Worm (Caenorhabditis elegans) whole organism, young adult: ENCODE results near the gene F15E6.9.

Experiments
- B0035.1 ChIP-seq: sonication (generic microtip); optimal IDR thresholded peaks from 2 replicates; lab custom pipeline; 2016; ENCODE audit warnings: missing genetic modification characterization, mild to moderate bottlenecking, missing compliant biosample characterization, missing genotype, missing genetic modification reagents
- B0261.1 ChIP-seq: sonication (generic microtip); optimal IDR thresholded peaks from 2 replicates; lab custom pipeline; 2016; ENCODE audit warnings: mild to moderate bottlenecking, missing genetic modification characterization, moderate library complexity, missing compliant biosample characterization
- C06A6.2 ChIP-seq: fragments of 200-800 bp; sonication (Bioruptor generic); conservative IDR thresholded peaks from 2 replicates; pipeline ENCODE4 v1.3.6; 2022; ENCODE audit warnings: missing genetic modification characterization, missing compliant biosample characterization
- D2030.7 ChIP-seq: fragments of 200-800 bp; sonication (Bioruptor generic); IDR thresholded peaks from 2 replicates; pipeline ENCODE4 v1.3.6; 2022; ENCODE audit warnings: missing genetic modification reagents, missing genetic modification characterization, missing compliant biosample characterization
- F10E7.11 ChIP-seq: sonication (generic microtip); optimal IDR thresholded peaks from 2 replicates; lab custom pipeline; 2017; ENCODE audit warnings: mild to moderate bottlenecking, missing genetic modification characterization, moderate library complexity, missing compliant biosample characterization
- F23B12.7 ChIP-seq: sonication (generic microtip); optimal IDR thresholded peaks from 2 replicates; lab custom pipeline; 2017; ENCODE audit warnings: missing genetic modification characterization, mild to moderate bottlenecking, missing compliant biosample characterization, antibody characterized with exemption, moderate library complexity; ENCODE audit not compliant: insufficient read depth
- F37B4.10 ChIP-seq: fragments of 200-800 bp; sonication (Bioruptor generic); IDR thresholded peaks from 2 replicates; pipeline ENCODE4 v1.3.6; 2022; ENCODE audit warnings: missing genetic modification characterization, missing compliant biosample characterization
- F49E8.2 ChIP-seq: sonication (generic microtip); optimal IDR thresholded peaks from 3 replicates; lab custom pipeline; 2017; ENCODE audit warnings: missing genetic modification characterization, mild to moderate bottlenecking, missing compliant biosample characterization, antibody characterized with exemption, moderate library complexity; ENCODE audit not compliant: insufficient read depth
- F52B5.7 ChIP-seq: sonication (generic microtip); optimal IDR thresholded peaks from 2 replicates; lab custom pipeline; 2016; ENCODE audit warnings: mild to moderate bottlenecking, missing genetic modification characterization, missing compliant biosample characterization
- Y67H2A.10 ChIP-seq: fragments of 200-800 bp; sonication (Bioruptor generic); conservative IDR thresholded peaks from 2 replicates; pipeline ENCODE4 v1.3.6; 2022; ENCODE audit warnings: missing genetic modification reagents, missing genetic modification characterization, missing compliant biosample characterization
- Y79H2A.3 ChIP-seq: fragments of 200-800 bp; sonication (Bioruptor generic); conservative IDR thresholded peaks from 2 replicates; pipeline ENCODE4 v1.3.6; 2022; ENCODE audit warnings: missing genetic modification reagents, missing genetic modification characterization, missing compliant biosample characterization
- akir-1 ChIP-seq: fragments of 200-800 bp; sonication (Bioruptor generic); optimal IDR thresholded peaks from 2 replicates; lab custom pipeline; 2018; ENCODE audit warnings: mild to moderate bottlenecking, missing genetic modification characterization, moderate library complexity, missing compliant biosample characterization
- athp-1 ChIP-seq: sonication (generic microtip); optimal IDR thresholded peaks from 2 replicates; lab custom pipeline; 2017; ENCODE audit warnings: mild to moderate bottlenecking, missing genetic modification characterization, missing compliant biosample characterization
- attf-6 ChIP-seq: fragments of 200-800 bp; sonication (Bioruptor generic); IDR thresholded peaks from 2 replicates; pipeline ENCODE4 v1.3.6; 2022; ENCODE audit warnings: missing genetic modification reagents, missing genetic modification characterization, missing compliant biosample characterization
- dox-1 ChIP-seq: fragments of 200-800 bp; sonication (Bioruptor generic); IDR thresholded peaks from 2 replicates; pipeline ENCODE4 v1.3.6; 2022; ENCODE audit warnings: missing genetic modification reagents, missing genetic modification characterization, missing compliant biosample characterization
- dpff-1 ChIP-seq: sonication (generic microtip); optimal IDR thresholded peaks from 2 replicates; lab custom pipeline; 2017; ENCODE audit warnings: mild to moderate bottlenecking, missing genetic modification characterization, missing compliant biosample characterization
- efl-1 ChIP-seq: fragments of 150-350 bp; optimal IDR thresholded peaks from 2 replicates; lab custom pipeline; 2014; ENCODE audit warnings: missing biosample characterization, missing genetic modification reagents, missing genetic modification characterization
- ets-4 ChIP-seq: fragments of 200-800 bp; sonication (Bioruptor generic); optimal IDR thresholded peaks from 2 replicates; lab custom pipeline; 2018; ENCODE audit warnings: mild to moderate bottlenecking, missing genetic modification characterization, missing compliant biosample characterization
- him-1 ChIP-seq: sonication (generic microtip); optimal IDR thresholded peaks from 2 replicates; lab custom pipeline; 2016; ENCODE audit warnings: missing genotype, missing genetic modification reagents, missing genetic modification characterization, missing compliant biosample characterization
- hrde-1 ChIP-seq: sonication (generic microtip); optimal IDR thresholded peaks from 2 replicates; lab custom pipeline; 2016; ENCODE audit warnings: missing genetic modification characterization, mild to moderate bottlenecking, missing compliant biosample characterization, moderate library complexity, missing genotype, missing genetic modification reagents, borderline replicate concordance
- lag-1 ChIP-seq: fragments of 200-800 bp; sonication (Bioruptor generic); IDR thresholded peaks from 2 replicates; pipeline ENCODE4 v1.3.6; 2022; ENCODE audit warnings: missing genetic modification reagents, missing genetic modification characterization, missing compliant biosample characterization
- let-607 ChIP-seq, 2 experiments: fragments of 200-800 bp in 1 of 2; sonication (Bioruptor generic) in 1 of 2; sonication (generic microtip) in 1 of 2; optimal IDR thresholded peaks; 2 replicates each; lab custom pipeline; 2016 to 2018; ENCODE audit warnings: mild to moderate bottlenecking in 2 of 2, missing compliant biosample characterization in 2 of 2, missing genetic modification characterization in 2 of 2, moderate library complexity in 2 of 2, missing genotype in 1 of 2
- lin-35 ChIP-seq, 3 experiments: fragments of 150-350 bp in 2 of 3; sonication (generic microtip) in 1 of 3; optimal IDR thresholded peaks; 2 replicates each; lab custom pipeline; 2014 to 2018; ENCODE audit warnings: missing biosample characterization in 3 of 3, missing genetic modification characterization in 3 of 3, missing genetic modification reagents in 3 of 3
- lin-54 ChIP-seq: fragments of 200-800 bp; sonication (Bioruptor generic); optimal IDR thresholded peaks from 2 replicates; lab custom pipeline; 2018; ENCODE audit warnings: mild to moderate bottlenecking, missing genetic modification characterization, missing compliant biosample characterization
- madf-10 ChIP-seq: sonication (generic microtip); optimal IDR thresholded peaks from 2 replicates; lab custom pipeline; 2016; ENCODE audit warnings: mild to moderate bottlenecking, missing genetic modification characterization, missing compliant biosample characterization
- madf-3 ChIP-seq: fragments of 200-800 bp; sonication (Bioruptor generic); IDR thresholded peaks from 2 replicates; pipeline ENCODE4 v1.3.6; 2022; ENCODE audit warnings: missing genetic modification reagents, missing genetic modification characterization, missing compliant biosample characterization
- madf-8 ChIP-seq: fragments of 200-800 bp; sonication (Bioruptor generic); conservative IDR thresholded peaks from 2 replicates; pipeline ENCODE4 v1.3.6; 2022; ENCODE audit warnings: missing genetic modification reagents, missing genetic modification characterization, missing compliant biosample characterization
- mel-28 ChIP-seq: sonication (generic microtip); optimal IDR thresholded peaks from 2 replicates; lab custom pipeline; 2016; ENCODE audit warnings: borderline replicate concordance, mild to moderate bottlenecking, missing genetic modification characterization, missing compliant biosample characterization
- mxl-1 ChIP-seq: sonication (generic microtip); optimal IDR thresholded peaks from 2 replicates; lab custom pipeline; 2016; ENCODE audit warnings: missing genetic modification characterization, missing compliant biosample characterization
- nfya-2 ChIP-seq: fragments of 200-800 bp; sonication (Bioruptor generic); IDR thresholded peaks from 2 replicates; pipeline ENCODE4 v1.3.6; 2022; ENCODE audit warnings: missing genetic modification reagents, missing genetic modification characterization, missing compliant biosample characterization
- nhr-120 ChIP-seq: fragments of 200-800 bp; sonication (Bioruptor generic); IDR thresholded peaks from 2 replicates; pipeline ENCODE4 v1.3.6; 2022; ENCODE audit warnings: missing genetic modification characterization, missing compliant biosample characterization
- nhr-179 ChIP-seq: sonication (generic microtip); optimal IDR thresholded peaks from 2 replicates; lab custom pipeline; 2016; ENCODE audit warnings: mild to moderate bottlenecking, missing genetic modification characterization, missing compliant biosample characterization
- nhr-90 ChIP-seq: sonication (generic microtip); optimal IDR thresholded peaks from 2 replicates; lab custom pipeline; 2016; ENCODE audit warnings: missing genotype, mild to moderate bottlenecking, missing genetic modification characterization, missing compliant biosample characterization
- pha-4 ChIP-seq: fragments of 150-350 bp; sonication (generic microtip); optimal IDR thresholded peaks from 2 replicates; lab custom pipeline; 2014; ENCODE audit warnings: missing biosample characterization, missing genetic modification reagents, missing genetic modification characterization
- rpc-1 ChIP-seq, 2 experiments: fragments of 150-350 bp in 1 of 2; sonication (generic microtip) in 1 of 2; optimal IDR thresholded peaks; 2 replicates each; lab custom pipeline; 2014 to 2018; ENCODE audit warnings: missing biosample characterization in 1 of 2, missing genetic modification characterization in 1 of 2, missing genetic modification reagents in 1 of 2, missing genotype in 1 of 2
- sea-2 ChIP-seq: fragments of 200-800 bp; sonication (Bioruptor generic); IDR thresholded peaks from 2 replicates; pipeline ENCODE4 v1.3.6; 2022; ENCODE audit warnings: missing genetic modification characterization, missing compliant biosample characterization
- snpc-3.4 ChIP-seq: sonication (generic microtip); optimal IDR thresholded peaks from 2 replicates; lab custom pipeline; 2017; ENCODE audit warnings: missing genetic modification characterization, mild to moderate bottlenecking, missing compliant biosample characterization, antibody characterized with exemption, moderate library complexity, missing genotype, missing genetic modification reagents
- sptf-2 ChIP-seq: fragments of 200-800 bp; sonication (Bioruptor generic); optimal IDR thresholded peaks from 2 replicates; lab custom pipeline; 2018; ENCODE audit warnings: mild to moderate bottlenecking, missing genetic modification characterization, missing compliant biosample characterization
- tbp1 ChIP-seq: fragments of 200-800 bp; sonication (Bioruptor generic); optimal IDR thresholded peaks from 2 replicates; lab custom pipeline; 2018; ENCODE audit warnings: mild to moderate bottlenecking, missing genetic modification characterization, missing compliant biosample characterization
- ztf-26 ChIP-seq: sonication (generic microtip); optimal IDR thresholded peaks from 2 replicates; lab custom pipeline; 2017; ENCODE audit warnings: missing genetic modification characterization, missing compliant biosample characterization

Gene F15E6.9

ce11 chrIV:4347578-4348003 is 48.7 kb upstream of the F15E6.9 start (continued):
- TF ChIP-seq ztf-26 (no peak), akir-1 (GFP tag; lab: Kevin White, UChicago) (no peak), nhr-90 (tag; lab: Kevin White, UChicago) (no peak), F10E7.11 (no peak), F52B5.7 (tag; lab: Kevin White, UChicago) (peak; percentile 21), madf-10 (tag; lab: Kevin White, UChicago) (no peak), Y79H2A.3 (GFP tag; lab: Robert Waterston, UW) (peak; percentile 48; the same call in 1 of the 2 replicates), athp-1 (tag; lab: Kevin White, UChicago) (no peak), B0035.1 (no peak), F23B12.7 (tag; lab: Kevin White, UChicago) (peak; percentile 81), tbp1 (GFP tag; lab: Kevin White, UChicago) (peak; percentile 70), snpc-3.4 (tag; lab: Kevin White, UChicago) (peak; percentile 77), nhr-120 (GFP tag; lab: Robert Waterston, UW) (no peak), dpff-1 (tag; lab: Kevin White, UChicago) (no peak), D2030.7 (GFP tag; lab: Robert Waterston, UW) (peak; percentile 96), mel-28 (tag; lab: Kevin White, UChicago) (no peak), let-607 (tag; optimal IDR thresholded peaks at IDR 0.05; lab: Kevin White, UChicago) (no peak), B0261.1 (tag; lab: Kevin White, UChicago) (no peak), pha-4 (tag; lab: Kevin White, UChicago) (no peak), ets-4 (GFP tag; lab: Kevin White, UChicago) (no peak), madf-8 (GFP tag; lab: Robert Waterston, UW) (no peak; the same call in 1 of the 2 replicates), mxl-1 (no peak), F49E8.2 (tag; lab: Kevin White, UChicago) (peak; percentile 92), lin-35 (GFP tag; optimal IDR thresholded peaks at IDR 0.05; lab: Kevin White, UChicago) (no peak), Y67H2A.10 (GFP tag; lab: Robert Waterston, UW) (no peak), C06A6.2 (GFP tag; lab: Robert Waterston, UW) (no peak), efl-1 (GFP tag; lab: Kevin White, UChicago) (peak; percentile 29), hrde-1 (tag; lab: Kevin White, UChicago) (peak; percentile 47), attf-6 (GFP tag; lab: Robert Waterston, UW) (peak; percentile 95), rpc-1 (optimal IDR thresholded peaks at IDR 0.05; lab: Kevin White, UChicago) (no peak), rpc-1 (tag; optimal IDR thresholded peaks at IDR 0.05; lab: Kevin White, UChicago) (peak; percentile 11), lag-1 (GFP tag; lab: Robert Waterston, UW) (no peak), nfya-2 (GFP tag; lab: Robert Waterston, UW) (no peak), lin-54 (peak; percentile 51), dox-1 (GFP tag; lab: Robert Waterston, UW) (peak; percentile 93), nhr-179 (tag; lab: Kevin White, UChicago) (no peak), sptf-2 (GFP tag; lab: Kevin White, UChicago) (peak; percentile 52), F37B4.10 (GFP tag; lab: Robert Waterston, UW) (no peak), sea-2 (no peak), madf-3 (GFP tag; lab: Robert Waterston, UW) (peak; percentile 71), him-1 (tag; lab: Kevin White, UChicago) (peak; percentile 80)
